Worm (Caenorhabditis elegans): ENCODE results near the gene ZC132.11.

- TF ChIP-seq unc-62 (GFP tag; optimal IDR thresholded peaks at IDR 0.05) (no peak), nhr-76 (tag; optimal IDR thresholded peaks at IDR 0.05) (no peak), lsy-2 (tag; optimal IDR thresholded peaks at IDR 0.05) (no peak), bed-3 (GFP tag; optimal IDR thresholded peaks at IDR 0.05) (no peak), nhr-12 (tag; optimal IDR thresholded peaks at IDR 0.05) (no peak), drap-1 (GFP tag; optimal IDR thresholded peaks at IDR 0.05) (no peak), ztf-11 (tag; optimal IDR thresholded peaks at IDR 0.05) (no peak)
These were observed 32.3 kb upstream of the ZC132.11 start for ce11 chrV:4330820-4331219.
